Worm (Caenorhabditis elegans) whole organism, L1 larva: Measurements from ENCODE around the gene dhs-20.

Source experiments
- dpl-1 ChIP-seq, 3 experiments: fragments of 150-350 bp in 2 of 3; sonication (generic microtip) in 1 of 3; optimal IDR thresholded peaks; 2 replicates each; lab custom pipeline; 2014 to 2017; ENCODE audit warnings: missing biosample characterization in 3 of 3, missing genetic modification characterization in 3 of 3, missing genetic modification reagents in 3 of 3
- ets-5 ChIP-seq: fragments of 200-800 bp; sonication (Bioruptor generic); IDR thresholded peaks from 2 replicates; pipeline ENCODE4 v1.3.6; 2022; ENCODE audit warnings: missing genetic modification characterization, missing compliant biosample characterization
- fos-1 ChIP-seq: fragments of 150-350 bp; optimal IDR thresholded peaks from 2 replicates; lab custom pipeline; 2014; ENCODE audit warnings: missing biosample characterization, missing genetic modification characterization
- snpc-4 ChIP-seq: fragments of 150-350 bp; optimal IDR thresholded peaks from 2 replicates; lab custom pipeline; 2014; ENCODE audit warnings: missing biosample characterization, missing genetic modification characterization

The dhs-20 gene

ce11 chrV:11552379-11552778, 52.0 kb downstream of the dhs-20 start, which contains the start of gene srx-85:
Gene srx-85 (plus strand): TSS chrV:11552679.
- TF ChIP-seq snpc-4 (tag; lab: Kevin White, UChicago) (no peak), fos-1 (tag; lab: Kevin White, UChicago) (no peak), ets-5 (GFP tag; lab: Robert Waterston, UW) (no peak), dpl-1 (GFP tag; optimal IDR thresholded peaks at IDR 0.05; lab: Kevin White, UChicago) (no peak)
